Worm (Caenorhabditis elegans) whole organism, late embryonic: ENCODE data around the gene mrpl-51.

ENCODE experiments used
- F13H6.1 ChIP-seq: sonication (generic microtip); optimal IDR thresholded peaks from 2 replicates; lab custom pipeline; 2016; ENCODE audit warnings: missing genetic modification characterization, missing compliant biosample characterization
- ama-1 ChIP-seq: fragments of 150-350 bp; optimal IDR thresholded peaks from 2 replicates; lab custom pipeline; 2014
- hlh-30 ChIP-seq: sonication (generic microtip); optimal IDR thresholded peaks from 2 replicates; lab custom pipeline; 2017; ENCODE audit warnings: antibody characterized with exemption, missing genetic modification characterization, missing compliant biosample characterization; ENCODE audit not compliant: insufficient read depth
- nfya-1 ChIP-seq: sonication (generic microtip); optimal IDR thresholded peaks from 2 replicates; lab custom pipeline; 2017; ENCODE audit warnings: missing genetic modification characterization, mild to moderate bottlenecking, missing compliant biosample characterization, antibody characterized with exemption, moderate library complexity
- pag-3 ChIP-seq: sonication (generic microtip); optimal IDR thresholded peaks from 2 replicates; lab custom pipeline; 2016; ENCODE audit warnings: missing compliant biosample characterization, missing genetic modification characterization, borderline replicate concordance
- pqm-1 ChIP-seq: sonication (generic microtip); optimal IDR thresholded peaks from 2 replicates; lab custom pipeline; 2016; ENCODE audit warnings: missing genetic modification characterization, missing compliant biosample characterization
- sox-2 ChIP-seq: fragments of 200-800 bp; sonication (Bioruptor generic); IDR thresholded peaks from 2 replicates; pipeline ENCODE4 v1.3.6; 2022; ENCODE audit warnings: missing genetic modification reagents, missing genetic modification characterization, missing compliant biosample characterization

DNA sequence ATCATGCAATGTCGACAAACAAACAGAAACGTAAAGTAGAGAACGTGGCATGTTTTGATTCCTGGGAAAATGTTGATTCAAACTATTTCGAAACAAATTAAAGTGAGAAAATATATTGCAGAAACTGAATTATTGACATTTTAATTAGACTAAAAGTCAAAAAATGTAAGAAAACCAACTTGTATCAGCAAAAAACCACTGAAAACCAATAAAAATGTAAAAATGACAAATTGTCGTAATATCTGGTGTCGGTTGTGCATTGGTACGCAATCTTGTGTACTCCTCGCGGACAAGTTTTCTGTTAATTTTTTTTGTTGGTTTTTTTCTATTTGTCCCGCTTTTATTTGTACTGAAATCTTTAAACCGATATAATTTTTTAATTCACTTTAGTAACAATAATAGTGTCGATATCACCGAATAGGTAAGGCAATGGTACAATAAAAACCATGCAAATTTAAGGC is 1.4 kb upstream of the mrpl-51 start, which contains the start of gene T12G3.11:
- TF ChIP-seq sox-2 (no peak), nfya-1 (tag; lab: Kevin White, UChicago) (no peak), pag-3 (tag; lab: Kevin White, UChicago) (no peak), pqm-1 (tag; lab: Kevin White, UChicago) (no peak), ama-1 (lab: Kevin White, UChicago) (no peak), hlh-30 (tag; lab: Kevin White, UChicago) (no peak), F13H6.1 (tag; lab: Kevin White, UChicago) (no peak)
